Worm (Caenorhabditis elegans) whole organism, late embryonic: ENCODE results near the gene E02H4.5.

Experiments
- C08G9.2 ChIP-seq: sonication (generic microtip); optimal IDR thresholded peaks from 2 replicates; lab custom pipeline; 2016; ENCODE audit warnings: mild to moderate bottlenecking, missing genetic modification characterization, moderate library complexity, missing compliant biosample characterization
- C38D4.7 ChIP-seq: fragments of 200-800 bp; sonication (Bioruptor generic); optimal IDR thresholded peaks from 2 replicates; lab custom pipeline; 2018; ENCODE audit warnings: mild to moderate bottlenecking, missing genetic modification characterization, moderate library complexity, missing compliant biosample characterization
- K09A11.1 ChIP-seq: sonication (generic microtip); optimal IDR thresholded peaks from 2 replicates; lab custom pipeline; 2017; ENCODE audit warnings: antibody characterized with exemption, mild to moderate bottlenecking, missing genetic modification characterization, missing compliant biosample characterization; ENCODE audit not compliant: insufficient read depth
- T23F11.4 ChIP-seq: fragments of 200-800 bp; sonication (Bioruptor generic); optimal IDR thresholded peaks from 2 replicates; lab custom pipeline; 2018; ENCODE audit warnings: mild to moderate bottlenecking, missing genetic modification characterization, missing compliant biosample characterization
- Y22D7AL.16 ChIP-seq: sonication (generic microtip); optimal IDR thresholded peaks from 2 replicates; lab custom pipeline; 2016; ENCODE audit warnings: missing genetic modification characterization, missing compliant biosample characterization
- ahr-1 ChIP-seq: sonication (generic microtip); optimal IDR thresholded peaks from 2 replicates; lab custom pipeline; 2016; ENCODE audit warnings: missing genetic modification characterization, missing compliant biosample characterization
- ceh-14 ChIP-seq: sonication (generic microtip); optimal IDR thresholded peaks from 2 replicates; lab custom pipeline; 2016; ENCODE audit warnings: missing genotype, missing genetic modification characterization, missing compliant biosample characterization
- ceh-18 ChIP-seq: sonication (generic microtip); optimal IDR thresholded peaks from 2 replicates; lab custom pipeline; 2016; ENCODE audit warnings: missing genetic modification characterization, missing compliant biosample characterization
- ceh-22 ChIP-seq: sonication (generic microtip); optimal IDR thresholded peaks from 2 replicates; lab custom pipeline; 2017; ENCODE audit warnings: missing biosample characterization, missing genetic modification characterization
- ceh-34 ChIP-seq: sonication (generic microtip); optimal IDR thresholded peaks from 2 replicates; lab custom pipeline; 2016; ENCODE audit warnings: mild to moderate bottlenecking, missing genetic modification characterization, missing compliant biosample characterization
- ceh-9 ChIP-seq: sonication (generic microtip); optimal IDR thresholded peaks from 2 replicates; lab custom pipeline; 2016; ENCODE audit warnings: mild to moderate bottlenecking, missing genetic modification characterization, inconsistent platforms, missing compliant biosample characterization
- che-1 ChIP-seq: sonication (generic microtip); optimal IDR thresholded peaks from 2 replicates; lab custom pipeline; 2016; ENCODE audit warnings: mild to moderate bottlenecking, missing genetic modification characterization, missing compliant biosample characterization
- dmd-4 ChIP-seq: sonication (generic microtip); optimal IDR thresholded peaks from 2 replicates; lab custom pipeline; 2016; ENCODE audit warnings: borderline replicate concordance, missing genetic modification characterization, missing compliant biosample characterization
- dve-1 ChIP-seq: sonication (generic microtip); optimal IDR thresholded peaks from 2 replicates; lab custom pipeline; 2017; ENCODE audit warnings: antibody characterized with exemption, mild to moderate bottlenecking, missing genetic modification characterization, missing compliant biosample characterization
- elt-2 ChIP-seq: sonication (generic microtip); optimal IDR thresholded peaks from 2 replicates; lab custom pipeline; 2016; ENCODE audit warnings: missing genetic modification reagents, missing genetic modification characterization, missing compliant biosample characterization
- fkh-10 ChIP-seq: fragments of 150-350 bp; optimal IDR thresholded peaks from 2 replicates; lab custom pipeline; 2014; ENCODE audit warnings: missing biosample characterization, missing genetic modification reagents, missing genetic modification characterization
- gmeb-2 ChIP-seq: sonication (generic microtip); optimal IDR thresholded peaks from 2 replicates; lab custom pipeline; 2016; ENCODE audit warnings: missing genetic modification characterization, inconsistent platforms, missing compliant biosample characterization
- hlh-8 ChIP-seq: sonication (generic microtip); optimal IDR thresholded peaks from 2 replicates; lab custom pipeline; 2016; ENCODE audit warnings: missing genotype, missing genetic modification characterization, missing compliant biosample characterization
- lim-6 ChIP-seq: sonication (generic microtip); optimal IDR thresholded peaks from 2 replicates; lab custom pipeline; 2016; ENCODE audit warnings: missing genetic modification characterization, missing compliant biosample characterization
- mec-3 ChIP-seq: sonication (generic microtip); optimal IDR thresholded peaks from 2 replicates; lab custom pipeline; 2016; ENCODE audit warnings: borderline replicate concordance, missing genetic modification characterization, missing compliant biosample characterization
- nfya-1 ChIP-seq: sonication (generic microtip); optimal IDR thresholded peaks from 2 replicates; lab custom pipeline; 2017; ENCODE audit warnings: missing genetic modification characterization, mild to moderate bottlenecking, missing compliant biosample characterization, antibody characterized with exemption, moderate library complexity
- nhr-11 ChIP-seq: fragments of 150-350 bp; optimal IDR thresholded peaks from 2 replicates; lab custom pipeline; 2014; ENCODE audit warnings: missing biosample characterization, missing genetic modification characterization
- npax-4 ChIP-seq: sonication (generic microtip); optimal IDR thresholded peaks from 2 replicates; lab custom pipeline; 2016; ENCODE audit warnings: missing genetic modification characterization, missing compliant biosample characterization
- pat-9 ChIP-seq: fragments of 200-800 bp; sonication (Bioruptor generic); optimal IDR thresholded peaks from 2 replicates; lab custom pipeline; 2018; ENCODE audit warnings: mild to moderate bottlenecking, missing genetic modification characterization, moderate library complexity, missing compliant biosample characterization
- pha-2 ChIP-seq: sonication (generic microtip); optimal IDR thresholded peaks from 2 replicates; lab custom pipeline; 2017; ENCODE audit warnings: mild to moderate bottlenecking, missing genetic modification characterization, missing compliant biosample characterization
- pha-4 ChIP-seq: fragments of 150-350 bp; optimal IDR thresholded peaks from 2 replicates; lab custom pipeline; 2018; ENCODE audit warnings: missing biosample characterization, missing genetic modification reagents, missing genetic modification characterization
- ref-2 ChIP-seq: sonication (generic microtip); optimal IDR thresholded peaks from 2 replicates; lab custom pipeline; 2016; ENCODE audit warnings: missing genetic modification characterization, missing compliant biosample characterization
- rnt-1 ChIP-seq: sonication (generic microtip); optimal IDR thresholded peaks from 2 replicates; lab custom pipeline; 2016; ENCODE audit warnings: missing genetic modification characterization, missing compliant biosample characterization
- sox-4 ChIP-seq: sonication (generic microtip); optimal IDR thresholded peaks from 2 replicates; lab custom pipeline; 2017; ENCODE audit warnings: mild to moderate bottlenecking, missing genetic modification characterization, inconsistent platforms, missing compliant biosample characterization
- syd-9 ChIP-seq: sonication (generic microtip); optimal IDR thresholded peaks from 2 replicates; lab custom pipeline; 2016; ENCODE audit warnings: mild to moderate bottlenecking, missing genetic modification characterization, moderate library complexity, missing compliant biosample characterization
- tbx-2 ChIP-seq: sonication (generic microtip); optimal IDR thresholded peaks from 2 replicates; lab custom pipeline; 2016; ENCODE audit warnings: missing genetic modification characterization, missing compliant biosample characterization
- tbx-7 ChIP-seq: sonication (generic microtip); optimal IDR thresholded peaks from 2 replicates; lab custom pipeline; 2016; ENCODE audit warnings: missing genotype, missing genetic modification characterization, missing compliant biosample characterization
- unc-42 ChIP-seq: sonication (generic microtip); optimal IDR thresholded peaks from 2 replicates; lab custom pipeline; 2016; ENCODE audit warnings: missing genotype, missing genetic modification characterization, missing compliant biosample characterization
- unc-55 ChIP-seq: sonication (generic microtip); optimal IDR thresholded peaks from 2 replicates; lab custom pipeline; 2017; ENCODE audit warnings: missing biosample characterization, missing genetic modification reagents, missing genetic modification characterization
- ztf-16 ChIP-seq: sonication (generic microtip); optimal IDR thresholded peaks from 2 replicates; lab custom pipeline; 2017; ENCODE audit warnings: missing genetic modification characterization, missing compliant biosample characterization

E02H4.5 gene

DNA sequence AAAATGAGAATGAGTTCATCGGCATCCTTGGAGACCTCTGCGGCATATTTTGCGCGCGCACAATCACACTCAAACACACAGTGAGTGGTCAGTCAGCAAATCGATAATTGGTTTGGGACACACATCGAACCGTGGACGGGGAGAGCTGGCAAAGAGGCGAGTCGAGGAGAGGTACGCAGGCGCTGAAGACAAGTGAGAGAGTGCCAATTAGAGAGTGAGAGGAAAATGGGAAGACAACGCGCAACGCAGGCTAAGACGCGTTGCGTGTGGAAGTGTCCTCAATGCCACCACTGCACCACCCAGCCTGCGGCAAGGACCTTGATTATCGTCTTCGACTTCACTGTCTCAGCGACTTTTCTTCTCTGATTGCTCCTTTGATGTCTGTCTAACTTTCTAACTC lies 42.3 kb upstream of the E02H4.5 start (continued):
- TF ChIP-seq Y22D7AL.16 (tag; lab: Kevin White, UChicago) (no peak), dmd-4 (tag; lab: Kevin White, UChicago) (no peak), rnt-1 (tag; lab: Kevin White, UChicago) (peak; percentile 62), pha-4 (tag; lab: Kevin White, UChicago) (no peak), npax-4 (tag; lab: Kevin White, UChicago) (no peak), ref-2 (tag; lab: Kevin White, UChicago) (peak; percentile 73), lim-6 (tag; lab: Kevin White, UChicago) (no peak), ceh-9 (tag; lab: Kevin White, UChicago) (no peak), ceh-14 (tag; lab: Kevin White, UChicago) (peak; percentile 8), C38D4.7 (GFP tag; lab: Kevin White, UChicago) (no peak), hlh-8 (no peak), che-1 (tag; lab: Kevin White, UChicago) (no peak), pha-2 (tag; lab: Kevin White, UChicago) (no peak)

DNA sequence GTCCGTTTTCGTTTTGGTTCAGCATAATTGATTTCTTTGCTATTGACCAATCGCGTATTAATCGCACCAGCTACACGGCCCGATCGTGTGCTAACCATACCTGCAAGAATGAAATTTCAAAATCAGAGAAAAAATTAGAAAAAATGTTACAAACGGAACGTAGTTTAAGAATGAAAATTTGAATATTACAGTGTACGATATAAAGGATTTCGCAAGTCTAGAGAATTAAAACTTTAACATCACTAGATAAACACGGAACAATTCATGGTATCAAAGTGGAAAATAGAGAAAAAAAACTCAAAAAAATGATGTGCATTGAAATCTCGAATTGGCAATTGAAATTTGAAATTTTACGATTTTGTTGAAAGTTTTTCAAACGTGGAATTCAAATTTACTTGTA lies 41.6 kb upstream of the E02H4.5 start, which contains the start of gene madd-3:
madd-3 (minus strand) TSS at position 101 of the 400 bp plus-strand sequence.
- no peak for TF ChIP-seq pat-9 (tag; lab: Kevin White, UChicago)
- TF ChIP-seq K09A11.1 (tag; lab: Kevin White, UChicago), result no peak
- TF ChIP-seq ceh-22 (tag; lab: Kevin White, UChicago), result no peak
- no peak for TF ChIP-seq tbx-2 (tag; lab: Kevin White, UChicago)
- TF ChIP-seq fkh-10 (GFP tag; lab: Kevin White, UChicago), result no peak

DNA sequence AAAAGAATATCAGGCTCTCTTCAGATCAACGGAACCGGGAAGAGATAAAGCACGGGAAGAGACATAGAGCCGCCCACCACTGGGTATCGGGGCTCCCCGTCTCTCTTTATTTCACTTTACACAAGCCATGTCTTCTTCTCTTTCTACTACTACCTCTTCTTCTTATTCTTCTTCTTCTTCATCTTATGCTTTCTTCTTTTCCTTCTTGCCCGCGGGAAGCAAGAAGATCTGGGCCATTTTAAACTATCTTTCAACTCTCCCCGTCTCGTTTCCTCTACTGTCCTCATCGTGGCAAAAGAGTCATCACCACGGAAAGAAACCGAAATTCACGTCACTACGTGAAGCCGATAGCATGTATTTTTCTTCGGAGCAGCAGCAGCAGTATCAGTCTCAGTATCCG lies 37.7 kb upstream of the E02H4.5 start:
- TF ChIP-seq unc-42 (tag; lab: Kevin White, UChicago), result no peak
- TF ChIP-seq C08G9.2 (tag; lab: Kevin White, UChicago), result no peak
- TF ChIP-seq pat-9 (tag; lab: Kevin White, UChicago), result peak; percentile 20
- TF ChIP-seq T23F11.4, result no peak
- TF ChIP-seq rnt-1 (tag; lab: Kevin White, UChicago), result peak; percentile 56
- no peak for TF ChIP-seq ztf-16 (tag; lab: Kevin White, UChicago)
- TF ChIP-seq tbx-2 (tag; lab: Kevin White, UChicago), result peak; percentile 30
- TF ChIP-seq unc-55 (GFP tag; lab: Kevin White, UChicago), result peak; percentile 65
- TF ChIP-seq elt-2 (tag; lab: Kevin White, UChicago), result no peak
- TF ChIP-seq ceh-18 (tag; lab: Kevin White, UChicago), result peak; percentile 90
- TF ChIP-seq tbx-7 (tag; lab: Kevin White, UChicago), result no peak
- TF ChIP-seq nfya-1 (tag; lab: Kevin White, UChicago), result peak; percentile 12
- no peak for TF ChIP-seq ahr-1 (tag; lab: Kevin White, UChicago)
- TF ChIP-seq syd-9 (tag; lab: Kevin White, UChicago), result peak; percentile 12
- peak; percentile 44 for TF ChIP-seq ceh-34 (tag; lab: Kevin White, UChicago)
- no peak for TF ChIP-seq gmeb-2 (tag; lab: Kevin White, UChicago)
- TF ChIP-seq sox-4, result no peak

DNA sequence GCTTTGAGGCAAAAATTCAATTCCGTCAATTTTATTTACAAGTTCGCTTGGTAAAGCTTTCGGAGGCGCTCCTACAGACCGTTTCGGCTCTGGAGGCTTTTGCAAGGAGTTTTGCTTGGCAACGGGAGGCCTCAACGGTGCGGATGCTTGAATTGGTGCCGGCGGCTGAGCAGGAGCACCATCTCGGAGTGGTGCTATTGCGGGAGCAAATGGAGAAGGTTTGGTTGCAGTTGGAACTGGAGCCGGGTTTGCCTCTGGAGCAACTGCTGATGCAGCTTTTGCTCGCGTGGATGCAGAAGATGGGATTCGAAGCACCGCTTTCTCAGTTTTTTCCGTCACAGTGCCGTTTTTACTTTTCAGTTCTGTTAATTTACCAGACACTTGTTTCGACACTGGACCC lies 35.1 kb upstream of the E02H4.5 start:
- peak; percentile 44 for TF ChIP-seq mec-3 (tag; lab: Kevin White, UChicago)
- no peak for TF ChIP-seq syd-9 (tag; lab: Kevin White, UChicago)

DNA sequence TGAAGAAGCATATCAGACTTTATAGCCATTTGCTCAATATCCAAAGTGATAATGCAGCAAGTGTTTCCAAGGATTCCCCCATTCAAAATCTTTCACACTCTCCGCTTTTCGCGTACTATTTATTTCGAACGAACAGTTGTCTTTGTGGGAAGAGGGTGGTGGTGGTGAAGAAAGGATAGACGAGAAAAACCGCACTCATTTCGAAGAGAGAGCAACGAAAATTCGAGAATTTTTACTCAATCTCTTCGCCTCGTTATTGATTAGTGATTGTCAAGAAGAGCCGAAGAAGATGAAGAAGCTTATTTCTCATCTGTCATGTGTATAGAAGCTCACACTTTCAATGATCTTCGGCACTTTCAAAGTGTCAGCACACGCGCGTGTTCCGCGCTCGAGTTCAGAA lies 33.0 kb upstream of the E02H4.5 start:
- TF ChIP-seq tbx-2 (tag; lab: Kevin White, UChicago), result peak; percentile 6
- no peak for TF ChIP-seq nhr-11 (tag; lab: Kevin White, UChicago)
- TF ChIP-seq unc-55 (GFP tag; lab: Kevin White, UChicago), result peak; percentile 76
- TF ChIP-seq dve-1, result no peak
- TF ChIP-seq ceh-18 (tag; lab: Kevin White, UChicago), result peak; percentile 74
- peak; percentile 98 for TF ChIP-seq rnt-1 (tag; lab: Kevin White, UChicago)
